Worm (Caenorhabditis elegans) whole organism, L4 larva: Measurements from ENCODE around the gene mam-7.

Source experiments
- D1046.2 ChIP-seq: fragments of 200-800 bp; sonication (Bioruptor generic); IDR thresholded peaks from 2 replicates; pipeline ENCODE4 v1.3.6; 2022; ENCODE audit warnings: missing genetic modification characterization, missing compliant biosample characterization
- F49E8.2 ChIP-seq: sonication (generic microtip); optimal IDR thresholded peaks from 2 replicates; lab custom pipeline; 2016; ENCODE audit warnings: missing compliant biosample characterization, mild to moderate bottlenecking, missing genetic modification characterization, borderline replicate concordance
- T26A8.4 ChIP-seq: fragments of 200-800 bp; sonication (Bioruptor generic); IDR thresholded peaks from 2 replicates; pipeline ENCODE4 v1.3.6; 2022; ENCODE audit warnings: missing genetic modification characterization, missing compliant biosample characterization
- Y105C5A.15 ChIP-seq: fragments of 200-800 bp; sonication (Bioruptor generic); IDR thresholded peaks from 2 replicates; pipeline ENCODE4 v1.3.6; 2022; ENCODE audit warnings: missing genetic modification characterization, missing compliant biosample characterization
- Y75B8A.6 ChIP-seq: fragments of 200-800 bp; sonication (Bioruptor generic); IDR thresholded peaks from 2 replicates; pipeline ENCODE4 v1.3.6; 2022; ENCODE audit warnings: missing genetic modification reagents, missing genetic modification characterization, missing compliant biosample characterization
- aha-1 ChIP-seq: fragments of 150-350 bp; peaks from one replicate; lab custom pipeline; 2014; ENCODE audit warnings: missing biosample characterization, missing genetic modification characterization
- ama-1 ChIP-seq: fragments of 150-350 bp; optimal IDR thresholded peaks from 2 replicates; lab custom pipeline; 2014; ENCODE audit warnings: inconsistent platforms, mixed read lengths
- attf-4 ChIP-seq: sonication (generic microtip); optimal IDR thresholded peaks from 3 replicates; lab custom pipeline; 2017; ENCODE audit warnings: missing biosample characterization, missing genetic modification characterization
- ceh-82 ChIP-seq: sonication (generic microtip); optimal IDR thresholded peaks from 2 replicates; lab custom pipeline; 2017; ENCODE audit warnings: missing biosample characterization, missing genetic modification characterization
- ctbp-1 ChIP-seq: fragments of 200-800 bp; sonication (Bioruptor generic); IDR thresholded peaks from 2 replicates; pipeline ENCODE4 v1.3.6; 2022; ENCODE audit warnings: missing genetic modification reagents, missing genetic modification characterization, missing compliant biosample characterization
- daf-16 ChIP-seq, 3 experiments: sonication (generic microtip); optimal IDR thresholded peaks; 2 replicates each; lab custom pipeline; 2016 to 2017; ENCODE audit warnings: missing genetic modification characterization in 3 of 3, missing genetic modification reagents in 3 of 3, mild to moderate bottlenecking in 2 of 3, missing compliant biosample characterization in 2 of 3, missing biosample characterization in 1 of 3, moderate library complexity in 1 of 3
- dmd-6 ChIP-seq: fragments of 200-800 bp; sonication (Bioruptor generic); IDR thresholded peaks from 2 replicates; pipeline ENCODE4 v1.3.6; 2022; ENCODE audit warnings: missing genetic modification reagents, missing genetic modification characterization, missing compliant biosample characterization
- dmd-8 ChIP-seq: fragments of 200-800 bp; sonication (Bioruptor generic); IDR thresholded peaks from 2 replicates; pipeline ENCODE4 v1.3.6; 2022; ENCODE audit warnings: missing genetic modification characterization, missing compliant biosample characterization
- dpl-1 ChIP-seq: fragments of 150-350 bp; optimal IDR thresholded peaks from 2 replicates; lab custom pipeline; 2014; ENCODE audit warnings: missing biosample characterization, missing genetic modification reagents, missing genetic modification characterization
- dve-1 ChIP-seq: sonication (generic microtip); optimal IDR thresholded peaks from 2 replicates; lab custom pipeline; 2017; ENCODE audit warnings: antibody characterized with exemption, mild to moderate bottlenecking, missing genetic modification characterization, missing compliant biosample characterization; ENCODE audit not compliant: insufficient read depth
- egl-43 ChIP-seq: fragments of 200-800 bp; sonication (Bioruptor generic); IDR thresholded peaks from 2 replicates; pipeline ENCODE4 v1.3.6; 2022; ENCODE audit warnings: missing genetic modification reagents, missing genetic modification characterization, missing compliant biosample characterization
- gei-8 ChIP-seq: fragments of 200-800 bp; sonication (Bioruptor generic); optimal IDR thresholded peaks from 2 replicates; lab custom pipeline; 2018; ENCODE audit warnings: mild to moderate bottlenecking, missing genetic modification characterization, missing compliant biosample characterization
- hif-1 ChIP-seq, 2 experiments: sonication (generic microtip); optimal IDR thresholded peaks; 2 replicates each; lab custom pipeline; 2016 to 2017; ENCODE audit warnings: missing compliant biosample characterization in 2 of 2, missing genetic modification characterization in 2 of 2, missing genetic modification reagents in 2 of 2, missing genotype in 2 of 2, mild to moderate bottlenecking in 1 of 2
- hlh-11 ChIP-seq: fragments of 200-800 bp; sonication (Bioruptor generic); optimal IDR thresholded peaks from 2 replicates; lab custom pipeline; 2018; ENCODE audit warnings: mild to moderate bottlenecking, missing genetic modification characterization, missing compliant biosample characterization
- hlh-30 ChIP-seq: sonication (generic microtip); optimal IDR thresholded peaks from 2 replicates; lab custom pipeline; 2017; ENCODE audit warnings: antibody characterized with exemption, mild to moderate bottlenecking, missing genetic modification characterization, missing compliant biosample characterization; ENCODE audit not compliant: insufficient read depth
- lim-7 ChIP-seq: fragments of 200-800 bp; sonication (Bioruptor generic); IDR thresholded peaks from 2 replicates; pipeline ENCODE4 v1.3.6; 2022; ENCODE audit warnings: missing genetic modification characterization, missing compliant biosample characterization
- lin-1 ChIP-seq: fragments of 200-800 bp; sonication (Bioruptor generic); IDR thresholded peaks from 2 replicates; pipeline ENCODE4 v1.3.6; 2022; ENCODE audit warnings: missing genetic modification reagents, missing genetic modification characterization, missing compliant biosample characterization
- lin-38 ChIP-seq: fragments of 200-800 bp; sonication (Bioruptor generic); IDR thresholded peaks from 2 replicates; pipeline ENCODE4 v1.3.6; 2022; ENCODE audit warnings: missing genetic modification reagents, missing genetic modification characterization, missing compliant biosample characterization
- lir-3 ChIP-seq: sonication (generic microtip); optimal IDR thresholded peaks from 2 replicates; lab custom pipeline; 2016; ENCODE audit warnings: mild to moderate bottlenecking, missing genetic modification characterization, missing compliant biosample characterization
- madf-5 ChIP-seq, 2 experiments: fragments of 200-800 bp; sonication (Bioruptor generic); IDR thresholded peaks; 2 replicates each; pipeline ENCODE4 v1.3.6; 2022; ENCODE audit warnings: missing compliant biosample characterization in 2 of 2, missing genetic modification characterization in 2 of 2
- madf-9 ChIP-seq: fragments of 200-800 bp; sonication (Bioruptor generic); conservative IDR thresholded peaks from 2 replicates; pipeline ENCODE4 v1.3.6; 2022; ENCODE audit warnings: missing genetic modification reagents, missing genetic modification characterization, missing compliant biosample characterization
- mes-2 ChIP-seq: sonication (generic microtip); optimal IDR thresholded peaks from 2 replicates; lab custom pipeline; 2016; ENCODE audit warnings: missing genotype, mild to moderate bottlenecking, missing genetic modification characterization, missing compliant biosample characterization; ENCODE audit not compliant: poor library complexity, severe bottlenecking
- mxl-2 ChIP-seq: fragments of 200-800 bp; sonication (Bioruptor generic); conservative IDR thresholded peaks from 2 replicates; pipeline ENCODE4 v1.3.6; 2022; ENCODE audit warnings: missing genetic modification reagents, missing genetic modification characterization, missing compliant biosample characterization
- nhr-102 ChIP-seq: sonication (generic microtip); optimal IDR thresholded peaks from 2 replicates; lab custom pipeline; 2016; ENCODE audit warnings: mild to moderate bottlenecking, missing genetic modification characterization, moderate library complexity, missing compliant biosample characterization
- nhr-28 ChIP-seq: fragments of 150-350 bp; optimal IDR thresholded peaks from 2 replicates; lab custom pipeline; 2014; ENCODE audit warnings: missing biosample characterization, missing genetic modification characterization
- nhr-42 ChIP-seq: fragments of 200-800 bp; sonication (Bioruptor generic); IDR thresholded peaks from 2 replicates; pipeline ENCODE4 v1.3.6; 2022; ENCODE audit warnings: missing genetic modification characterization, missing compliant biosample characterization
- nhr-77 ChIP-seq: fragments of 150-350 bp; optimal IDR thresholded peaks from 2 replicates; lab custom pipeline; 2014; ENCODE audit warnings: missing biosample characterization, missing genetic modification characterization
- php-3 ChIP-seq: fragments of 200-800 bp; sonication (Bioruptor generic); IDR thresholded peaks from 2 replicates; pipeline ENCODE4 v1.3.6; 2022; ENCODE audit warnings: missing genetic modification reagents, missing genetic modification characterization, missing compliant biosample characterization
- pqm-1 ChIP-seq: sonication (generic microtip); optimal IDR thresholded peaks from 2 replicates; lab custom pipeline; 2017; ENCODE audit warnings: missing biosample characterization, missing genetic modification characterization
- sdz-12 ChIP-seq: fragments of 200-800 bp; sonication (Bioruptor generic); optimal IDR thresholded peaks from 2 replicates; lab custom pipeline; 2018; ENCODE audit warnings: mild to moderate bottlenecking, missing genetic modification characterization, missing compliant biosample characterization
- set-16 ChIP-seq: fragments of 200-800 bp; sonication (Bioruptor generic); IDR thresholded peaks from 2 replicates; pipeline ENCODE4 v1.3.6; 2022; ENCODE audit warnings: missing genetic modification reagents, missing genetic modification characterization, missing compliant biosample characterization
- spr-3 ChIP-seq: fragments of 200-800 bp; sonication (Bioruptor generic); optimal IDR thresholded peaks from 2 replicates; lab custom pipeline; 2018; ENCODE audit warnings: mild to moderate bottlenecking, missing genetic modification characterization, missing compliant biosample characterization
- tra-1 ChIP-seq: fragments of 200-800 bp; sonication (Bioruptor generic); IDR thresholded peaks from 2 replicates; pipeline ENCODE4 v1.3.6; 2022; ENCODE audit warnings: missing genetic modification reagents, missing genetic modification characterization, missing compliant biosample characterization
- unc-62 ChIP-seq, 3 experiments: fragments of 150-350 bp in 1 of 3; sonication (generic microtip); optimal IDR thresholded peaks in 2 of 3; peaks in 1 of 3; 1 replicate in 1 of 3; 2 replicates in 2 of 3; lab custom pipeline; 2014 to 2017; ENCODE audit warnings: missing biosample characterization in 3 of 3, missing genetic modification characterization in 3 of 3, missing genetic modification reagents in 3 of 3, missing genotype in 1 of 3
- zfp-2 ChIP-seq: sonication (generic microtip); optimal IDR thresholded peaks from 2 replicates; lab custom pipeline; 2016; ENCODE audit warnings: mild to moderate bottlenecking, missing genetic modification characterization, missing compliant biosample characterization

mam-7 gene

ce11 chrIII:9930406-9930805 lies 37.5 kb downstream of the mam-7 start (continued):
- TF ChIP-seq attf-4 (no peak), ceh-82 (no peak), mes-2 (tag; lab: Kevin White, UChicago) (peak; percentile 62), D1046.2 (GFP tag; lab: Robert Waterston, UW) (no peak), php-3 (peak; percentile 60), hlh-11 (tag; lab: Kevin White, UChicago) (peak; percentile 85), lin-38 (GFP tag; lab: Robert Waterston, UW) (peak; percentile 13; the same call in 1 of the 2 replicates), dmd-8 (GFP tag; lab: Robert Waterston, UW) (no peak), nhr-42 (GFP tag; lab: Robert Waterston, UW) (no peak), madf-5 (GFP tag; IDR thresholded peaks at IDR 0.05; lab: Robert Waterston, UW) (no peak), F49E8.2 (tag; lab: Kevin White, UChicago) (no peak), nhr-77 (tag; lab: Kevin White, UChicago) (peak; percentile 40), nhr-102 (tag; lab: Kevin White, UChicago) (peak; percentile 57), T26A8.4 (GFP tag; lab: Robert Waterston, UW) (peak; percentile 22; the same call in 1 of the 2 replicates), gei-8 (GFP tag; lab: Kevin White, UChicago) (no peak), spr-3 (GFP tag; lab: Kevin White, UChicago) (no peak), lim-7 (GFP tag; lab: Robert Waterston, UW) (no peak)

ce11 chrIII:9932091-9932490 lies 39.1 kb downstream of the mam-7 start, which contains the start of gene dec-7:
dec-7 (plus strand) TSS chrIII:9932398.
- TF ChIP-seq lir-3 (no peak), daf-16 (GFP tag; optimal IDR thresholded peaks at IDR 0.05; lab: Kevin White, UChicago) (no peak), daf-16 (tag; optimal IDR thresholded peaks at IDR 0.05; lab: Kevin White, UChicago) (peak; percentile 16), unc-62 (GFP tag; optimal IDR thresholded peaks at IDR 0.05 in 1 of 2; lab: Kevin White, UChicago) (peak in 1 of 2 experiments; percentile 50), unc-62 (tag; optimal IDR thresholded peaks at IDR 0.05; lab: Kevin White, UChicago) (no peak), hlh-30 (tag; lab: Kevin White, UChicago) (peak; percentile 40), dve-1 (peak; percentile 61), hif-1 (tag; optimal IDR thresholded peaks at IDR 0.05; lab: Kevin White, UChicago) (peak in 1 of 2 experiments; percentile 9), nhr-28 (tag; lab: Kevin White, UChicago) (peak; percentile 11), tra-1 (GFP tag; lab: Robert Waterston, UW) (no peak), ceh-82 (no peak), dmd-6 (peak; percentile 66), hlh-11 (tag; lab: Kevin White, UChicago) (peak; percentile 67), dpl-1 (no peak)

ce11 chrIII:9941020-9941674 lies 48.2 kb downstream of the mam-7 start, which contains the start of the genes K03H1.9 and K03H1.12:
K03H1.9 (minus strand) TSS chrIII:9941490.
K03H1.12 (plus strand) TSS chrIII:9941624.
- TF ChIP-seq set-16 (GFP tag; lab: Robert Waterston, UW) = peak; percentile 87
- 0 out of 2 replicates have a peak, but pooled peaks have one; percentile 50 for TF ChIP-seq egl-43 (GFP tag; lab: Robert Waterston, UW)
- TF ChIP-seq php-3 = no peak

- TF ChIP-seq nhr-77 (tag; lab: Kevin White, UChicago) = no peak
Observed at ce11 chrIII:9944723-9945122, 51.8 kb downstream of the mam-7 start, which contains the start of gene gln-2. gln-2 (minus strand) TSS chrIII:9944823.

DNA sequence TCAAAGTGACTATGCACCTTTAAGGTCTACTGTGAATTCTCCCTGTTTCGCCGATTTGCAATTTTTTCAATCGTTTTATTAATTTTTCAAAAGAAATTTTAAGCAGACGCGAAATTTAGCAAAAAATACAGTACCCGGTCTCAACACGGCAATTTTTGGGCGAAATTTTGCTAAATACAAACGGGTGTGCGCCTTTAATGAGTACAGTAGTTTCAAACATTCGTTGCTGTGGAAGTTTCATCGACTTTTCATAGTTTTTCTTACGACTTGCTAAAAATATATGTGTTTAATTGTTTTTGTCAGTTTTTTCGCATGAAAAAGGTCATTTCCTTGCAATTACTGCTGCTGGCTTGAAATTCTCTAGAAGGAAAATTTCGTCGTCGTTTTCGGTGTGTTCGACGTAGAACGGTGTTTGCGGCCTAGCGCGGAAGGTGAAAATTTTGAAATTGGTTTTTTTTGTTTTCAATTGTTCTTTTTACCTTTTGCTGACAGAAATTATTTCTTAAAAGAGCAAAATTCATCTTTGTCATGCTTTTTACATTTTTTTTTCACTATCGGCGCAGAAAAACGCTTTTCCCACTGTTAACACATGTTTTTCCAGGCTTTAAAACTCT lies 54.0 kb downstream of the mam-7 start, which contains the start of gene K03H1.7:
TSS of gene K03H1.7 (plus strand) at position 600 of the 614 bp plus-strand sequence.
- no peak for TF ChIP-seq sdz-12 (GFP tag; lab: Kevin White, UChicago)
- TF ChIP-seq set-16 (GFP tag; lab: Robert Waterston, UW) = no peak
- TF ChIP-seq ctbp-1 (GFP tag; lab: Robert Waterston, UW) = no peak
- no peak for TF ChIP-seq mxl-2 (GFP tag; lab: Robert Waterston, UW)
- TF ChIP-seq dmd-6 = no peak
- no peak for TF ChIP-seq lin-1
- TF ChIP-seq aha-1 (tag; lab: Kevin White, UChicago) = peak; percentile 5
- no peak for TF ChIP-seq pqm-1 (tag; lab: Kevin White, UChicago)
- no peak for TF ChIP-seq zfp-2 (tag; lab: Kevin White, UChicago)
- no peak for TF ChIP-seq madf-9 (GFP tag; lab: Robert Waterston, UW)
- TF ChIP-seq Y105C5A.15 = no peak
- no peak for TF ChIP-seq ama-1 (lab: Kevin White, UChicago)
- TF ChIP-seq spr-3 (GFP tag; lab: Kevin White, UChicago) = no peak
- TF ChIP-seq madf-5 (GFP tag; IDR thresholded peaks at IDR 0.05; lab: Robert Waterston, UW) = no peak
- no peak for TF ChIP-seq Y75B8A.6
- peak; percentile 59 for TF ChIP-seq dpl-1
